Fruit fly (Drosophila melanogaster): ENCODE measurements around the gene CG1571.

Gene CG1571

dm6 chrX:8075300-8075927 is at the start of gene CG1571, which contains the start of gene Upf2 (continued):
- no peak for TF ChIP-seq Tbp (GFP tag; optimal IDR thresholded peaks at IDR 0.05)
- no peak for TF ChIP-seq her (GFP tag; optimal IDR thresholded peaks at IDR 0.05)
- TF ChIP-seq Sry-β (GFP tag; optimal IDR thresholded peaks at IDR 0.05), result no peak
- peak; percentile 68 for TF ChIP-seq nerfin-2 (GFP tag; IDR thresholded peaks at IDR 0.05; ENCODE audit: partially characterized antibody)
- no peak for TF ChIP-seq CG5180 (GFP tag; optimal IDR thresholded peaks at IDR 0.05)
- peak; percentile 52 for TF ChIP-seq trem (tag; optimal IDR thresholded peaks at IDR 0.05)
- no peak for TF ChIP-seq Dad (GFP tag; optimal IDR thresholded peaks at IDR 0.05)
- no peak for TF ChIP-seq ranshi (GFP tag; IDR thresholded peaks at IDR 0.05)
- TF ChIP-seq MTF-1 (GFP tag; optimal IDR thresholded peaks at IDR 0.05; ENCODE audit: borderline replicate concordance), result no peak
- TF ChIP-seq chm (GFP tag; IDR thresholded peaks at IDR 0.05), result no peak
- TF ChIP-seq Hey (tag; optimal IDR thresholded peaks at IDR 0.05), result no peak
- TF ChIP-seq HmgZ (tag; optimal IDR thresholded peaks at IDR 0.05), result peak; percentile 40
- TF ChIP-seq grau (tag; optimal IDR thresholded peaks at IDR 0.05), result no peak
- no peak for TF ChIP-seq oc (tag; optimal IDR thresholded peaks at IDR 0.05)
- TF ChIP-seq Hmx (GFP tag; optimal IDR thresholded peaks at IDR 0.05), result no peak
- no peak for TF ChIP-seq lab (GFP tag; optimal IDR thresholded peaks at IDR 0.05)
- TF ChIP-seq Atf3 (GFP tag; optimal IDR thresholded peaks at IDR 0.05), result no peak
- TF ChIP-seq D19A (tag; optimal IDR thresholded peaks at IDR 0.05), result no peak
- no peak for TF ChIP-seq CG31441 (GFP tag; IDR thresholded peaks at IDR 0.05)
- no peak for TF ChIP-seq Mad (GFP tag; optimal IDR thresholded peaks at IDR 0.05)
- no peak for TF ChIP-seq CG7556 (GFP tag; optimal IDR thresholded peaks at IDR 0.05)
- TF ChIP-seq CG32772 (GFP tag; IDR thresholded peaks at IDR 0.05), result no peak
- no peak for TF ChIP-seq CG11085 (GFP tag; IDR thresholded peaks at IDR 0.05)
- TF ChIP-seq vnd (GFP tag; IDR thresholded peaks at IDR 0.05; ENCODE audit: partially characterized antibody), result peak; percentile 63; the same call in 2 of the 3 replicates
- TF ChIP-seq dysf (GFP tag; IDR thresholded peaks at IDR 0.05), result no peak
- no peak for TF ChIP-seq CG17802 (tag; optimal IDR thresholded peaks at IDR 0.05)
- peak; percentile 8 for TF ChIP-seq CG10979 (tag; optimal IDR thresholded peaks at IDR 0.05)
- TF ChIP-seq wdn (GFP tag; IDR thresholded peaks at IDR 0.05), result no peak
- TF ChIP-seq D19B (GFP tag; optimal IDR thresholded peaks at IDR 0.05), result no peak
- TF ChIP-seq CG8924 (tag; optimal IDR thresholded peaks at IDR 0.05), result no peak
- no peak for TF ChIP-seq dan (GFP tag; IDR thresholded peaks at IDR 0.05)
- no peak for TF ChIP-seq wek (GFP tag; optimal IDR thresholded peaks at IDR 0.05)
- TF ChIP-seq CG9609 (GFP tag; optimal IDR thresholded peaks at IDR 0.05), result no peak
- no peak for TF ChIP-seq usp (GFP tag; optimal IDR thresholded peaks at IDR 0.05)
- no peak for TF ChIP-seq zen (tag; optimal IDR thresholded peaks at IDR 0.05)
- TF ChIP-seq CG6175 (GFP tag; IDR thresholded peaks at IDR 0.05), result no peak
- TF ChIP-seq CG1529 (GFP tag; optimal IDR thresholded peaks at IDR 0.05), result no peak
- peak; percentile 79 for TF ChIP-seq CG13287 (GFP tag; IDR thresholded peaks at IDR 0.05; ENCODE audit: partially characterized antibody)
- TF ChIP-seq D (optimal IDR thresholded peaks at IDR 0.05), result no peak
- TF ChIP-seq D (GFP tag; optimal IDR thresholded peaks at IDR 0.05), result no peak
- peak; percentile 3 for TF ChIP-seq ems (GFP tag; optimal IDR thresholded peaks at IDR 0.05)
- TF ChIP-seq CG16863 (GFP tag; optimal IDR thresholded peaks at IDR 0.05), result no peak
- no peak for TF ChIP-seq aop (GFP tag; IDR thresholded peaks at IDR 0.05)
- TF ChIP-seq sob (GFP tag; IDR thresholded peaks at IDR 0.05), result no peak
- TF ChIP-seq Fer2 (tag; optimal IDR thresholded peaks at IDR 0.05), result no peak
- TF ChIP-seq Rx (GFP tag; IDR thresholded peaks at IDR 0.05), result no peak
- TF ChIP-seq knrl (GFP tag; IDR thresholded peaks at IDR 0.05; ENCODE audit: partially characterized antibody), result peak; percentile 60
- peak; percentile 57 for TF ChIP-seq CG14710 (tag; optimal IDR thresholded peaks at IDR 0.05)
- no peak for TF ChIP-seq odd (GFP tag; optimal IDR thresholded peaks at IDR 0.05)
- no peak for TF ChIP-seq hth (optimal IDR thresholded peaks at IDR 0.05)
- no peak for TF ChIP-seq slp2 (GFP tag; optimal IDR thresholded peaks at IDR 0.05)
